Fruit fly (Drosophila melanogaster): ENCODE data around the gene CG14722.
A peak's percentile ranks its signal among the peaks of the same experiment; 100 is the strongest.

CG14722 gene

dm6 chr3R:11779357-11780018 lies 37.8 kb downstream of the CG14722 start (continued):
- peak; percentile 35; the same call in 1 of the 2 replicates for TF ChIP-seq wor (GFP tag; IDR thresholded peaks at IDR 0.05)
- peak; percentile 76 for TF ChIP-seq CG8359 (GFP tag; optimal IDR thresholded peaks at IDR 0.05; ENCODE audit: borderline replicate concordance)
- TF ChIP-seq ftz-f1 (GFP tag; optimal IDR thresholded peaks at IDR 0.05), result no peak
- TF ChIP-seq CG14441 (GFP tag; IDR thresholded peaks at IDR 0.05), result peak; percentile 40; the same call in 1 of the 2 replicates
- TF ChIP-seq sisA (GFP tag; IDR thresholded peaks at IDR 0.05), result peak; percentile 65
- TF ChIP-seq org-1 (GFP tag; optimal IDR thresholded peaks at IDR 0.05), result peak; percentile 30
- TF ChIP-seq CG3995 (GFP tag; optimal IDR thresholded peaks at IDR 0.05), result no peak
- TF ChIP-seq Mes4 (GFP tag; optimal IDR thresholded peaks at IDR 0.05), result peak; percentile 76
- TF ChIP-seq Usf (GFP tag; optimal IDR thresholded peaks at IDR 0.05), result peak; percentile 78
- TF ChIP-seq Bdp1 (GFP tag; optimal IDR thresholded peaks at IDR 0.05), result peak; percentile 41
- peak; percentile 31 for TF ChIP-seq CG8089 (GFP tag; optimal IDR thresholded peaks at IDR 0.05)
- TF ChIP-seq CG9817 (tag; optimal IDR thresholded peaks at IDR 0.05), result peak; percentile 5
- TF ChIP-seq NC2β (GFP tag; optimal IDR thresholded peaks at IDR 0.05), result peak; percentile 72
- peak; percentile 66 for TF ChIP-seq Nf-YB (GFP tag; optimal IDR thresholded peaks at IDR 0.05)
- TF ChIP-seq Scr (GFP tag; IDR thresholded peaks at IDR 0.05; ENCODE audit: partially characterized antibody), result no peak
- no peak for TF ChIP-seq CG4328 (GFP tag; optimal IDR thresholded peaks at IDR 0.05)
- no peak for TF ChIP-seq GATAe (GFP tag; conservative IDR thresholded peaks at IDR 0.05)
- TF ChIP-seq CG18011 (GFP tag; optimal IDR thresholded peaks at IDR 0.05), result no peak
- TF ChIP-seq abd-A (tag; optimal IDR thresholded peaks at IDR 0.05), result no peak
- peak; percentile 81 for TF ChIP-seq CG13424 (tag; optimal IDR thresholded peaks at IDR 0.05)
- peak; percentile 68 for TF ChIP-seq CG9437 (GFP tag; optimal IDR thresholded peaks at IDR 0.05)
- no peak for TF ChIP-seq CG4360 (GFP tag; IDR thresholded peaks at IDR 0.05)
- no peak for TF ChIP-seq bigmax (GFP tag; optimal IDR thresholded peaks at IDR 0.05)
- TF ChIP-seq Med (GFP tag), result peak; percentile 87
- no peak for TF ChIP-seq CG14965 (GFP tag; optimal IDR thresholded peaks at IDR 0.05; ENCODE audit: borderline replicate concordance)
- no peak for TF ChIP-seq CG12769 (tag; optimal IDR thresholded peaks at IDR 0.05)
- TF ChIP-seq CG2875 (GFP tag; optimal IDR thresholded peaks at IDR 0.05), result peak; percentile 67
- peak; percentile 78 for TF ChIP-seq CG33557 (GFP tag; optimal IDR thresholded peaks at IDR 0.05)
- TF ChIP-seq CG14014 (GFP tag; IDR thresholded peaks at IDR 0.05), result no peak
- no peak for TF ChIP-seq insv (GFP tag; optimal IDR thresholded peaks at IDR 0.05)
- TF ChIP-seq CG4854 (GFP tag; optimal IDR thresholded peaks at IDR 0.05), result peak; percentile 53
- peak; percentile 52 for TF ChIP-seq scrt (GFP tag; optimal IDR thresholded peaks at IDR 0.05)
- TF ChIP-seq CG11723 (GFP tag; optimal IDR thresholded peaks at IDR 0.05), result peak; percentile 12
- TF ChIP-seq CG11504 (tag; optimal IDR thresholded peaks at IDR 0.05), result peak; percentile 79
- TF ChIP-seq gt (GFP tag; IDR thresholded peaks at IDR 0.05), result no peak
- TF ChIP-seq CG10321 (GFP tag; IDR thresholded peaks at IDR 0.05), result no peak
- TF ChIP-seq hth (optimal IDR thresholded peaks at IDR 0.05), result no peak
- TF ChIP-seq E2f2 (GFP tag; IDR thresholded peaks at IDR 0.05), result peak; percentile 10; the same call in 1 of the 2 replicates
- TF ChIP-seq schlank (tag; optimal IDR thresholded peaks at IDR 0.05), result no peak
- no peak for TF ChIP-seq Hmr (GFP tag; optimal IDR thresholded peaks at IDR 0.05)
- TF ChIP-seq corto (GFP tag; optimal IDR thresholded peaks at IDR 0.05), result peak; percentile 76
- TF ChIP-seq CG30020 (tag; optimal IDR thresholded peaks at IDR 0.05), result peak; percentile 10
- TF ChIP-seq tx (GFP tag; optimal IDR thresholded peaks at IDR 0.05), result peak; percentile 25
- peak in 1 of 2 experiments; percentile 93 for TF ChIP-seq eve (GFP tag; optimal IDR thresholded peaks at IDR 0.05)
- TF ChIP-seq CG1602 (GFP tag; optimal IDR thresholded peaks at IDR 0.05), result peak; percentile 85
- peak; percentile 74 for TF ChIP-seq oc (tag; optimal IDR thresholded peaks at IDR 0.05)
- peak; percentile 14 for TF ChIP-seq lab (GFP tag; optimal IDR thresholded peaks at IDR 0.05)
- no peak for TF ChIP-seq CG13624 (GFP tag; optimal IDR thresholded peaks at IDR 0.05)
- peak; percentile 71 for TF ChIP-seq twi (tag; optimal IDR thresholded peaks at IDR 0.05)
